Worm (Caenorhabditis elegans): ENCODE results near the gene F41G3.19.
A peak's percentile ranks its signal among the peaks of the same experiment; 100 is the strongest.

The F41G3.19 gene

ce11 chrII:6742614-6743013 is 9.3 kb downstream of the F41G3.19 start, which contains the start of gene F41G3.6:
Gene F41G3.6, plus strand, starts transcription at chrII:6742914.
- TF ChIP-seq ZK185.1 (tag; optimal IDR thresholded peaks at IDR 0.05; ENCODE audit: poor library complexity, severe bottlenecking): no peak

DNA sequence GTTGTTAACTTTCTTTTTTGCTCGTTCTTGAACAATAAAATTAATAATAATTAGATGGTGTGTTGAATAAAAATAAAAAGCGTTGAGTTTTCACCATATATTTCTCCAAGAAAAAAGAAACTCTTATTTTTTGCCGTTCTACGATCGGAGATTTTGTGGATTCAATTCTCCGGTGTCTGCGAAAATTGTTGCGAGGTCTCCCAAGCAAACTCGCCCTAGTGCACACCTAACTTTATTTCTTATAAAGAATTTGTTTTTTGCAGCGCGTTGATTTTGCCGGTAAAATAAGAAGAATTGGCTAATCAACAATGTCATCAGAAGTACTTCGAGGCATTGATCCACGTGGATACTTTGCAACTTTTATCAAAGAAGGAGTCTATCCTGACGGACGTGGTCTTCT is 10.5 kb downstream of the F41G3.19 start, which contains the start of gene exos-8:
exos-8 (plus strand) TSS at position 264 of the 400 bp plus-strand sequence.
- TF ChIP-seq egl-44 (GFP tag; IDR thresholded peaks at IDR 0.05) (0 out of 2 replicates have a peak, but pooled peaks have one; percentile 20), ztf-6 (GFP tag; IDR thresholded peaks at IDR 0.05) (no peak), attf-3 (GFP tag; conservative IDR thresholded peaks at IDR 0.05) (peak; percentile 65), mel-28 (tag; optimal IDR thresholded peaks at IDR 0.05; ENCODE audit: borderline replicate concordance) (no peak), nfya-1 (tag; optimal IDR thresholded peaks at IDR 0.05; ENCODE audit: borderline replicate concordance, insufficient read depth) (no peak), ZK185.1 (tag; optimal IDR thresholded peaks at IDR 0.05; ENCODE audit: poor library complexity, severe bottlenecking) (peak; percentile 48), ceh-58 (GFP tag; IDR thresholded peaks at IDR 0.05) (no peak), nhr-120 (GFP tag; IDR thresholded peaks at IDR 0.05) (no peak), madf-10 (tag; optimal IDR thresholded peaks at IDR 0.05) (peak; percentile 50), chd-7 (tag; optimal IDR thresholded peaks at IDR 0.05) (no peak), F33H1.4 (GFP tag; IDR thresholded peaks at IDR 0.05) (peak; percentile 21; the same call in 1 of the 2 replicates), F57C9.4 (tag; optimal IDR thresholded peaks at IDR 0.05) (no peak), ekl-4 (GFP tag; IDR thresholded peaks at IDR 0.05) (no peak), nhr-80 (tag; optimal IDR thresholded peaks at IDR 0.05) (peak; percentile 54), lin-40 (tag; optimal IDR thresholded peaks at IDR 0.05) (no peak), bed-2 (GFP tag; IDR thresholded peaks at IDR 0.05) (peak; percentile 64; the same call in 1 of the 2 replicates), unc-130 (GFP tag; optimal IDR thresholded peaks at IDR 0.05) (peak; percentile 71), dpl-1 (GFP tag; optimal IDR thresholded peaks at IDR 0.05) (peak; percentile 37), lsy-27 (tag; optimal IDR thresholded peaks at IDR 0.05; ENCODE audit: borderline replicate concordance, insufficient read depth) (no peak), aptf-2 (GFP tag; conservative IDR thresholded peaks at IDR 0.05) (0 out of 2 replicates have a peak, but pooled peaks have one; percentile 60), tbp1 (GFP tag; optimal IDR thresholded peaks at IDR 0.05) (peak; percentile 55), sdz-38 (tag; optimal IDR thresholded peaks at IDR 0.05) (no peak), F57A8.1 (GFP tag; optimal IDR thresholded peaks at IDR 0.05) (no peak), D2030.7 (GFP tag; IDR thresholded peaks at IDR 0.05) (peak; percentile 69; the same call in 1 of the 2 replicates), madf-6 (GFP tag; IDR thresholded peaks at IDR 0.05) (0 out of 2 replicates have a peak, but pooled peaks have one; percentile 16), B0035.1 (tag; optimal IDR thresholded peaks at IDR 0.05) (no peak), F23B12.7 (tag; optimal IDR thresholded peaks at IDR 0.05; ENCODE audit: insufficient read depth) (peak; percentile 86), repo-1 (tag; optimal IDR thresholded peaks at IDR 0.05) (no peak), K12H6.12 (tag; optimal IDR thresholded peaks at IDR 0.05) (peak; percentile 32), cebp-1 (GFP tag; IDR thresholded peaks at IDR 0.05) (0 out of 2 replicates have a peak, but pooled peaks have one; percentile 14), cebp-1 (tag; optimal IDR thresholded peaks at IDR 0.05) (no peak), F39B2.1 (GFP tag; IDR thresholded peaks at IDR 0.05) (no peak), lin-26 (GFP tag; IDR thresholded peaks at IDR 0.05) (0 out of 2 replicates have a peak, but pooled peaks have one; percentile 51), K11D2.4 (GFP tag; IDR thresholded peaks at IDR 0.05) (no peak), Y53G8AR.9 (GFP tag; conservative IDR thresholded peaks at IDR 0.05) (no peak), die-1 (tag; optimal IDR thresholded peaks at IDR 0.05) (peak; percentile 19), C06A6.2 (GFP tag; conservative IDR thresholded peaks at IDR 0.05) (no peak), rec-8 (tag; optimal IDR thresholded peaks at IDR 0.05) (peak in 1 of 2 experiments; percentile 39), efl-1 (GFP tag; optimal IDR thresholded peaks at IDR 0.05) (peak; percentile 65), dox-1 (GFP tag; IDR thresholded peaks at IDR 0.05) (peak; percentile 57), zim-3 (tag; optimal IDR thresholded peaks at IDR 0.05) (no peak), hlh-26 (GFP tag; conservative IDR thresholded peaks at IDR 0.05) (no peak), egrh-3 (GFP tag; IDR thresholded peaks at IDR 0.05) (no peak), rpc-1 (optimal IDR thresholded peaks at IDR 0.05) (no peak), rpc-1 (tag; optimal IDR thresholded peaks at IDR 0.05) (no peak), lsl-1 (GFP tag; optimal IDR thresholded peaks at IDR 0.05) (peak; percentile 34)

Data from whole organism, young adult.